Worm (Caenorhabditis elegans) whole organism, early embryonic: ENCODE measurements around the gene F47G9.6.

Experiments
- B0310.2 ChIP-seq: sonication (generic microtip); optimal IDR thresholded peaks from 2 replicates; lab custom pipeline; 2016; ENCODE audit warnings: mild to moderate bottlenecking, missing genetic modification characterization, missing compliant biosample characterization
- F13C5.2 ChIP-seq: sonication (generic microtip); optimal IDR thresholded peaks from 2 replicates; lab custom pipeline; 2017; ENCODE audit warnings: mild to moderate bottlenecking, missing genetic modification characterization, inconsistent platforms, missing compliant biosample characterization
- aly-1 ChIP-seq: sonication (generic microtip); optimal IDR thresholded peaks from 2 replicates; lab custom pipeline; 2016; ENCODE audit warnings: missing genetic modification characterization, missing compliant biosample characterization
- ama-1 ChIP-seq: fragments of 150-350 bp; optimal IDR thresholded peaks from 2 replicates; lab custom pipeline; 2014
- ceh-13 ChIP-seq: fragments of 200-800 bp; sonication (Bioruptor generic); optimal IDR thresholded peaks from 2 replicates; lab custom pipeline; 2018; ENCODE audit warnings: mild to moderate bottlenecking, missing genetic modification characterization, missing compliant biosample characterization
- ceh-36 ChIP-seq: sonication (generic microtip); optimal IDR thresholded peaks from 2 replicates; lab custom pipeline; 2016; ENCODE audit warnings: missing genetic modification characterization, inconsistent platforms, missing compliant biosample characterization
- ets-7 ChIP-seq: sonication (generic microtip); optimal IDR thresholded peaks from 2 replicates; lab custom pipeline; 2016; ENCODE audit warnings: missing genotype, missing genetic modification characterization, missing compliant biosample characterization
- flt-1 ChIP-seq: fragments of 200-800 bp; sonication (Bioruptor generic); IDR thresholded peaks from 2 replicates; pipeline ENCODE4 v1.3.6; 2022; ENCODE audit warnings: missing genetic modification characterization, missing compliant biosample characterization
- hmbx-1 ChIP-seq: sonication (generic microtip); optimal IDR thresholded peaks from 2 replicates; lab custom pipeline; 2016; ENCODE audit warnings: mild to moderate bottlenecking, missing genetic modification characterization, missing compliant biosample characterization
- hmg-4 ChIP-seq: fragments of 200-800 bp; sonication (Bioruptor generic); optimal IDR thresholded peaks from 2 replicates; lab custom pipeline; 2018; ENCODE audit warnings: mild to moderate bottlenecking, missing genetic modification characterization, missing compliant biosample characterization
- hnd-1 ChIP-seq: sonication (generic microtip); optimal IDR thresholded peaks from 2 replicates; lab custom pipeline; 2016; ENCODE audit warnings: missing genetic modification characterization, missing compliant biosample characterization
- pes-1 ChIP-seq: fragments of 200-800 bp; sonication (Bioruptor generic); IDR thresholded peaks from 2 replicates; pipeline ENCODE4 v1.3.6; 2022; ENCODE audit warnings: missing genetic modification reagents, missing genetic modification characterization, missing compliant biosample characterization
- scrt-1 ChIP-seq: fragments of 200-800 bp; sonication (Bioruptor generic); IDR thresholded peaks from 2 replicates; pipeline ENCODE4 v1.3.6; 2022; ENCODE audit warnings: missing genetic modification characterization, missing compliant biosample characterization
- sea-1 ChIP-seq: fragments of 200-800 bp; sonication (Bioruptor generic); conservative IDR thresholded peaks from 2 replicates; pipeline ENCODE4 v1.3.6; 2022; ENCODE audit warnings: missing genetic modification characterization, missing compliant biosample characterization
- tbx-11 ChIP-seq: fragments of 200-800 bp; sonication (Bioruptor generic); IDR thresholded peaks from 2 replicates; pipeline ENCODE4 v1.3.6; 2022; ENCODE audit warnings: missing genetic modification characterization, missing compliant biosample characterization
- tbx-37 ChIP-seq: fragments of 200-800 bp; sonication (Bioruptor generic); conservative IDR thresholded peaks from 2 replicates; pipeline ENCODE4 v1.3.6; 2022; ENCODE audit warnings: missing genetic modification reagents, missing genetic modification characterization, missing compliant biosample characterization
- tra-4 ChIP-seq: sonication (generic microtip); optimal IDR thresholded peaks from 2 replicates; lab custom pipeline; 2017; ENCODE audit warnings: missing genetic modification characterization, missing compliant biosample characterization

The F47G9.6 gene

ce11 chrV:11363575-11363974 lies 34.4 kb downstream of the F47G9.6 start:
- no peak for TF ChIP-seq hmg-4 (GFP tag; lab: Kevin White, UChicago)
- no peak for TF ChIP-seq aly-1 (tag; lab: Kevin White, UChicago)
- TF ChIP-seq flt-1 (GFP tag; lab: Robert Waterston, UW), result no peak
- TF ChIP-seq sea-1 (GFP tag; lab: Robert Waterston, UW), result no peak
- TF ChIP-seq hmbx-1 (tag; lab: Kevin White, UChicago), result no peak
- no peak for TF ChIP-seq ceh-13 (GFP tag; lab: Kevin White, UChicago)
- no peak for TF ChIP-seq B0310.2 (tag; lab: Kevin White, UChicago)
- no peak for TF ChIP-seq tra-4
- no peak for TF ChIP-seq ama-1 (lab: Kevin White, UChicago)
- no peak for TF ChIP-seq tbx-11
- no peak for TF ChIP-seq ceh-36
- no peak for TF ChIP-seq pes-1 (GFP tag; lab: Robert Waterston, UW)
- no peak for TF ChIP-seq F13C5.2 (tag; lab: Kevin White, UChicago)
- TF ChIP-seq tbx-37 (GFP tag; lab: Robert Waterston, UW), result no peak
- TF ChIP-seq scrt-1 (GFP tag; lab: Robert Waterston, UW), result no peak
- no peak for TF ChIP-seq hnd-1 (tag; lab: Kevin White, UChicago)
- no peak for TF ChIP-seq ets-7 (tag; lab: Kevin White, UChicago)

ce11 chrV:11366129-11366528 lies 36.9 kb downstream of the F47G9.6 start, which contains the start of gene dop-5:
dop-5 (minus strand) TSS chrV:11366229.
- TF ChIP-seq tbx-37 (GFP tag; lab: Robert Waterston, UW), result no peak
- no peak for TF ChIP-seq F13C5.2 (tag; lab: Kevin White, UChicago)

- TF ChIP-seq ama-1 (lab: Kevin White, UChicago) (no peak), ceh-13 (GFP tag; lab: Kevin White, UChicago) (no peak), hmbx-1 (tag; lab: Kevin White, UChicago) (no peak), ets-7 (tag; lab: Kevin White, UChicago) (no peak), tra-4 (no peak), ceh-36 (no peak), aly-1 (tag; lab: Kevin White, UChicago) (no peak), pes-1 (GFP tag; lab: Robert Waterston, UW) (no peak), sea-1 (GFP tag; lab: Robert Waterston, UW) (no peak), flt-1 (GFP tag; lab: Robert Waterston, UW) (no peak)
Measured at ce11 chrV:11372284-11372878, 43.2 kb downstream of the F47G9.6 start.

ce11 chrV:11373918-11374317 lies 44.7 kb downstream of the F47G9.6 start:
- TF ChIP-seq flt-1 (GFP tag; lab: Robert Waterston, UW) (no peak), hnd-1 (tag; lab: Kevin White, UChicago) (no peak), hmbx-1 (tag; lab: Kevin White, UChicago) (no peak), ama-1 (lab: Kevin White, UChicago) (no peak), hmg-4 (GFP tag; lab: Kevin White, UChicago) (no peak), pes-1 (GFP tag; lab: Robert Waterston, UW) (no peak), ets-7 (tag; lab: Kevin White, UChicago) (no peak), sea-1 (GFP tag; lab: Robert Waterston, UW) (no peak), aly-1 (tag; lab: Kevin White, UChicago) (no peak), tbx-11 (no peak)

- TF ChIP-seq tra-4 (no peak), F13C5.2 (tag; lab: Kevin White, UChicago) (peak; percentile 13)
Measured at ce11 chrV:11375150-11375792, 46.1 kb downstream of the F47G9.6 start, which contains the start of gene cnb-1. cnb-1 (plus strand) TSS chrV:11375742.

- TF ChIP-seq tra-4, result no peak
- TF ChIP-seq hmg-4 (GFP tag; lab: Kevin White, UChicago), result no peak
- TF ChIP-seq flt-1 (GFP tag; lab: Robert Waterston, UW), result no peak
- no peak for TF ChIP-seq ets-7 (tag; lab: Kevin White, UChicago)
- no peak for TF ChIP-seq pes-1 (GFP tag; lab: Robert Waterston, UW)
- no peak for TF ChIP-seq hnd-1 (tag; lab: Kevin White, UChicago)
- TF ChIP-seq ceh-13 (GFP tag; lab: Kevin White, UChicago), result no peak
- TF ChIP-seq B0310.2 (tag; lab: Kevin White, UChicago), result no peak
- no peak for TF ChIP-seq hmbx-1 (tag; lab: Kevin White, UChicago)
- no peak for TF ChIP-seq ama-1 (lab: Kevin White, UChicago)
- no peak for TF ChIP-seq aly-1 (tag; lab: Kevin White, UChicago)
Measured at ce11 chrV:11379341-11379740, 50.1 kb downstream of the F47G9.6 start.
